Worm (Caenorhabditis elegans) whole organism, late embryonic: Measurements from ENCODE around the gene kin-36.

Source experiments
- F13H6.1 ChIP-seq: sonication (generic microtip); optimal IDR thresholded peaks from 2 replicates; lab custom pipeline; 2016; ENCODE audit warnings: missing genetic modification characterization, missing compliant biosample characterization
- ceh-18 ChIP-seq: sonication (generic microtip); optimal IDR thresholded peaks from 2 replicates; lab custom pipeline; 2016; ENCODE audit warnings: missing genetic modification characterization, missing compliant biosample characterization
- ceh-34 ChIP-seq: sonication (generic microtip); optimal IDR thresholded peaks from 2 replicates; lab custom pipeline; 2016; ENCODE audit warnings: mild to moderate bottlenecking, missing genetic modification characterization, missing compliant biosample characterization
- ceh-6 ChIP-seq: fragments of 200-800 bp; sonication (Bioruptor generic); optimal IDR thresholded peaks from 2 replicates; lab custom pipeline; 2018; ENCODE audit warnings: mild to moderate bottlenecking, missing genetic modification characterization, missing compliant biosample characterization
- dve-1 ChIP-seq: sonication (generic microtip); optimal IDR thresholded peaks from 2 replicates; lab custom pipeline; 2017; ENCODE audit warnings: antibody characterized with exemption, mild to moderate bottlenecking, missing genetic modification characterization, missing compliant biosample characterization
- fkh-6 ChIP-seq: sonication (generic microtip); optimal IDR thresholded peaks from 2 replicates; lab custom pipeline; 2016; ENCODE audit warnings: missing genetic modification characterization, missing compliant biosample characterization
- nhr-11 ChIP-seq: fragments of 150-350 bp; optimal IDR thresholded peaks from 2 replicates; lab custom pipeline; 2014; ENCODE audit warnings: missing biosample characterization, missing genetic modification characterization
- odd-2 ChIP-seq: sonication (generic microtip); optimal IDR thresholded peaks from 2 replicates; lab custom pipeline; 2017; ENCODE audit warnings: antibody characterized with exemption, mild to moderate bottlenecking, missing genetic modification characterization, missing compliant biosample characterization
- ttx-3 ChIP-seq: sonication (generic microtip); optimal IDR thresholded peaks from 2 replicates; lab custom pipeline; 2016; ENCODE audit warnings: missing genetic modification reagents, missing genetic modification characterization, missing compliant biosample characterization
- unc-86 ChIP-seq: sonication (generic microtip); optimal IDR thresholded peaks from 2 replicates; lab custom pipeline; 2016; ENCODE audit warnings: missing genetic modification characterization, missing compliant biosample characterization

- TF ChIP-seq odd-2 (tag; lab: Kevin White, UChicago) = no peak
- no peak for TF ChIP-seq ceh-18 (tag; lab: Kevin White, UChicago)
- no peak for TF ChIP-seq ceh-6
- no peak for TF ChIP-seq nhr-11
- TF ChIP-seq ttx-3 (tag; lab: Kevin White, UChicago) = no peak
- TF ChIP-seq ceh-34 = no peak
- TF ChIP-seq dve-1 (tag; lab: Kevin White, UChicago) = no peak
- TF ChIP-seq fkh-6 (tag; lab: Kevin White, UChicago) = no peak
- no peak for TF ChIP-seq F13H6.1 (tag; lab: Kevin White, UChicago)
- TF ChIP-seq unc-86 (tag; lab: Kevin White, UChicago) = no peak
These were observed 25.9 kb upstream of the kin-36 start, which contains the start of gene psr-1 for ce11 chrIV:4652962-4653361.
